Worm (Caenorhabditis elegans): ENCODE results near the gene ipla-5.

ce11 chrIV:8705504-8705903, 9.5 kb upstream of the ipla-5 start, which contains the start of gene H23L24.4:
- no peak for TF ChIP-seq nhr-25 (tag; optimal IDR thresholded peaks at IDR 0.05)
- no peak for TF ChIP-seq aly-2 (tag; optimal IDR thresholded peaks at IDR 0.05)
- no peak for TF ChIP-seq zag-1 (tag; optimal IDR thresholded peaks at IDR 0.05)
- TF ChIP-seq ZK546.5 (tag; optimal IDR thresholded peaks at IDR 0.05): no peak
- no peak for TF ChIP-seq unc-39 (tag; optimal IDR thresholded peaks at IDR 0.05)
- no peak for TF ChIP-seq lsy-2 (tag; optimal IDR thresholded peaks at IDR 0.05)
- TF ChIP-seq gmeb-1 (tag; optimal IDR thresholded peaks at IDR 0.05): no peak
- no peak for TF ChIP-seq blmp-1 (tag; optimal IDR thresholded peaks at IDR 0.05; ENCODE audit: insufficient read depth)
- no peak for TF ChIP-seq ama-1 (optimal IDR thresholded peaks at IDR 0.05)
- no peak for TF ChIP-seq mdl-1 (tag; optimal IDR thresholded peaks at IDR 0.05)
- no peak for TF ChIP-seq egl-27 (tag; optimal IDR thresholded peaks at IDR 0.05)
- TF ChIP-seq nhr-12 (tag; optimal IDR thresholded peaks at IDR 0.05): no peak
- TF ChIP-seq lin-11 (tag; optimal IDR thresholded peaks at IDR 0.05): no peak
